Worm (Caenorhabditis elegans) whole organism, L1 larva: ENCODE measurements around the gene Y110A2AL.2.
A peak's percentile ranks its signal among the peaks of the same experiment; 100 is the strongest.

Source experiments
- C16A3.4 ChIP-seq: fragments of 150-350 bp; optimal IDR thresholded peaks from 2 replicates; lab custom pipeline; 2014; ENCODE audit warnings: missing biosample characterization, missing genetic modification characterization
- F16B12.6 ChIP-seq: fragments of 150-350 bp; optimal IDR thresholded peaks from 2 replicates; lab custom pipeline; 2014; ENCODE audit warnings: missing biosample characterization, missing genetic modification characterization
- aha-1 ChIP-seq: fragments of 150-350 bp; optimal IDR thresholded peaks from 2 replicates; lab custom pipeline; 2014; ENCODE audit warnings: missing biosample characterization, missing genetic modification characterization
- ama-1 ChIP-seq: fragments of 150-350 bp; optimal IDR thresholded peaks from 2 replicates; lab custom pipeline; 2014
- blmp-1 ChIP-seq: fragments of 150-350 bp; optimal IDR thresholded peaks from 2 replicates; lab custom pipeline; 2014; ENCODE audit warnings: missing biosample characterization, missing genetic modification characterization
- ceh-82 ChIP-seq, 3 experiments: fragments of 150-350 bp in 1 of 3; sonication (generic microtip) in 2 of 3; optimal IDR thresholded peaks; 2 replicates each; lab custom pipeline; 2014 to 2017; ENCODE audit warnings: missing biosample characterization in 3 of 3, missing genetic modification characterization in 3 of 3
- ceh-88 ChIP-seq: fragments of 200-800 bp; sonication (Bioruptor generic); IDR thresholded peaks from 2 replicates; pipeline ENCODE4 v1.3.6; 2022; ENCODE audit warnings: missing genetic modification characterization, missing compliant biosample characterization
- ces-1 ChIP-seq: fragments of 150-350 bp; optimal IDR thresholded peaks from 2 replicates; lab custom pipeline; 2014; ENCODE audit warnings: missing biosample characterization, missing genetic modification reagents, missing genetic modification characterization
- dpl-1 ChIP-seq, 3 experiments: fragments of 150-350 bp in 2 of 3; sonication (generic microtip) in 1 of 3; optimal IDR thresholded peaks; 2 replicates each; lab custom pipeline; 2014 to 2017; ENCODE audit warnings: missing biosample characterization in 3 of 3, missing genetic modification characterization in 3 of 3, missing genetic modification reagents in 3 of 3
- dsc-1 ChIP-seq: sonication (generic microtip); optimal IDR thresholded peaks from 2 replicates; lab custom pipeline; 2016; ENCODE audit warnings: mild to moderate bottlenecking, missing genetic modification characterization, missing compliant biosample characterization
- efl-3 ChIP-seq: fragments of 200-800 bp; sonication (Bioruptor generic); optimal IDR thresholded peaks from 2 replicates; lab custom pipeline; 2018; ENCODE audit warnings: mild to moderate bottlenecking, missing genetic modification characterization, missing compliant biosample characterization
- egl-27 ChIP-seq, 2 experiments: fragments of 150-350 bp in 1 of 2; sonication (generic microtip); optimal IDR thresholded peaks; 3 replicates each; lab custom pipeline; 2017 to 2018; ENCODE audit warnings: missing biosample characterization in 2 of 2, missing genetic modification characterization in 2 of 2, missing genetic modification reagents in 2 of 2
- elt-3 ChIP-seq, 6 experiments: fragments of 150-350 bp in 1 of 6; sonication (generic microtip); optimal IDR thresholded peaks; 2 replicates each; lab custom pipeline; 2017 to 2018; ENCODE audit warnings: missing biosample characterization in 6 of 6, missing genetic modification characterization in 6 of 6, inconsistent platforms in 1 of 6
- ets-5 ChIP-seq: fragments of 200-800 bp; sonication (Bioruptor generic); IDR thresholded peaks from 2 replicates; pipeline ENCODE4 v1.3.6; 2022; ENCODE audit warnings: missing genetic modification characterization, missing compliant biosample characterization
- fkh-10 ChIP-seq: sonication (generic microtip); optimal IDR thresholded peaks from 2 replicates; lab custom pipeline; 2017; ENCODE audit warnings: missing biosample characterization, missing genetic modification reagents, missing genetic modification characterization
- fkh-4 ChIP-seq: sonication (generic microtip); optimal IDR thresholded peaks from 2 replicates; lab custom pipeline; 2016; ENCODE audit warnings: missing compliant biosample characterization, missing genetic modification characterization, borderline replicate concordance
- fkh-8 ChIP-seq: sonication (generic microtip); optimal IDR thresholded peaks from 2 replicates; lab custom pipeline; 2016; ENCODE audit warnings: mild to moderate bottlenecking, missing genetic modification characterization, missing compliant biosample characterization
- hlh-17 ChIP-seq: fragments of 200-800 bp; sonication (Bioruptor generic); optimal IDR thresholded peaks from 2 replicates; lab custom pipeline; 2018; ENCODE audit warnings: missing genetic modification characterization, mild to moderate bottlenecking, missing compliant biosample characterization, moderate library complexity, borderline replicate concordance
- hlh-4 ChIP-seq: sonication (generic microtip); optimal IDR thresholded peaks from 2 replicates; lab custom pipeline; 2016; ENCODE audit warnings: mild to moderate bottlenecking, missing genetic modification characterization, missing compliant biosample characterization
- hpl-2 ChIP-seq: fragments of 150-350 bp; optimal IDR thresholded peaks from 2 replicates; lab custom pipeline; 2014; ENCODE audit warnings: missing biosample characterization, missing genetic modification reagents, missing genetic modification characterization
- lin-13 ChIP-seq: fragments of 150-350 bp; optimal IDR thresholded peaks from 2 replicates; lab custom pipeline; 2014; ENCODE audit warnings: missing biosample characterization, missing genetic modification reagents, missing genetic modification characterization
- lin-39 ChIP-seq: fragments of 150-350 bp; optimal IDR thresholded peaks from 2 replicates; lab custom pipeline; 2014; ENCODE audit warnings: missing biosample characterization, missing genetic modification reagents, missing genetic modification characterization
- lsy-2 ChIP-seq, 2 experiments: fragments of 150-350 bp; optimal IDR thresholded peaks; 2 replicates each; lab custom pipeline; 2014; ENCODE audit warnings: missing biosample characterization in 2 of 2, missing genetic modification characterization in 2 of 2
- mab-9 ChIP-seq: fragments of 200-800 bp; sonication (Bioruptor generic); IDR thresholded peaks from 2 replicates; pipeline ENCODE4 v1.3.6; 2022; ENCODE audit warnings: missing genetic modification reagents, missing genetic modification characterization, missing compliant biosample characterization
- mef-2 ChIP-seq: fragments of 150-350 bp; optimal IDR thresholded peaks from 2 replicates; lab custom pipeline; 2014; ENCODE audit warnings: missing biosample characterization, missing genetic modification characterization
- mep-1 ChIP-seq: fragments of 150-350 bp; optimal IDR thresholded peaks from 2 replicates; lab custom pipeline; 2014; ENCODE audit warnings: missing biosample characterization, missing genetic modification characterization
- nhr-11 ChIP-seq: fragments of 150-350 bp; optimal IDR thresholded peaks from 2 replicates; lab custom pipeline; 2014; ENCODE audit warnings: missing biosample characterization, missing genetic modification characterization
- nhr-12 ChIP-seq: sonication (generic microtip); optimal IDR thresholded peaks from 2 replicates; lab custom pipeline; 2017; ENCODE audit warnings: missing biosample characterization, missing genetic modification characterization
- nhr-20 ChIP-seq: sonication (generic microtip); optimal IDR thresholded peaks from 2 replicates; lab custom pipeline; 2016; ENCODE audit warnings: mild to moderate bottlenecking, missing genetic modification characterization, missing compliant biosample characterization
- nhr-237 ChIP-seq: fragments of 150-350 bp; optimal IDR thresholded peaks from 2 replicates; lab custom pipeline; 2014; ENCODE audit warnings: missing biosample characterization, missing genetic modification characterization
- nhr-28 ChIP-seq: fragments of 150-350 bp; optimal IDR thresholded peaks from 2 replicates; lab custom pipeline; 2014; ENCODE audit warnings: missing biosample characterization, missing genetic modification characterization
- nhr-47 ChIP-seq: sonication (generic microtip); optimal IDR thresholded peaks from 2 replicates; lab custom pipeline; 2016; ENCODE audit warnings: mild to moderate bottlenecking, missing genetic modification characterization, moderate library complexity, missing compliant biosample characterization
- nhr-76 ChIP-seq: sonication (generic microtip); optimal IDR thresholded peaks from 2 replicates; lab custom pipeline; 2017; ENCODE audit warnings: missing biosample characterization, missing genetic modification characterization
- nhr-77 ChIP-seq: fragments of 150-350 bp; optimal IDR thresholded peaks from 2 replicates; lab custom pipeline; 2014; ENCODE audit warnings: missing biosample characterization, missing genetic modification characterization
- nhr-84 ChIP-seq: sonication (generic microtip); optimal IDR thresholded peaks from 2 replicates; lab custom pipeline; 2017; ENCODE audit warnings: missing biosample characterization, missing genetic modification characterization
- nhr-85 ChIP-seq: sonication (generic microtip); peaks from one replicate; lab custom pipeline; 2016; ENCODE audit warnings: missing genetic modification characterization, inconsistent platforms, missing compliant biosample characterization
- pag-3 ChIP-seq: sonication (generic microtip); optimal IDR thresholded peaks from 2 replicates; lab custom pipeline; 2017; ENCODE audit warnings: missing genetic modification characterization, mild to moderate bottlenecking, missing compliant biosample characterization, antibody characterized with exemption, borderline replicate concordance; ENCODE audit not compliant: insufficient read depth
- pax-3 ChIP-seq: fragments of 200-800 bp; sonication (Bioruptor generic); optimal IDR thresholded peaks from 2 replicates; lab custom pipeline; 2018; ENCODE audit warnings: mild to moderate bottlenecking, missing genetic modification characterization, moderate library complexity, missing compliant biosample characterization
- pqm-1 ChIP-seq: sonication (generic microtip); optimal IDR thresholded peaks from 3 replicates; lab custom pipeline; 2017; ENCODE audit warnings: missing biosample characterization, missing genetic modification characterization
- rnt-1 ChIP-seq: sonication (generic microtip); optimal IDR thresholded peaks from 2 replicates; lab custom pipeline; 2016; ENCODE audit warnings: mild to moderate bottlenecking, missing genetic modification characterization, moderate library complexity, missing compliant biosample characterization
- skn-1 ChIP-seq: fragments of 150-350 bp; optimal IDR thresholded peaks from 2 replicates; lab custom pipeline; 2014; ENCODE audit warnings: missing biosample characterization, missing genetic modification characterization
- snu-23 ChIP-seq: sonication (generic microtip); optimal IDR thresholded peaks from 2 replicates; lab custom pipeline; 2016; ENCODE audit warnings: missing genetic modification characterization, missing compliant biosample characterization
- sup-37 ChIP-seq: fragments of 200-800 bp; sonication (Bioruptor generic); optimal IDR thresholded peaks from 2 replicates; lab custom pipeline; 2018; ENCODE audit warnings: mild to moderate bottlenecking, missing genetic modification characterization, missing compliant biosample characterization
- swsn-7 ChIP-seq: sonication (generic microtip); optimal IDR thresholded peaks from 2 replicates; lab custom pipeline; 2016; ENCODE audit warnings: missing genetic modification characterization, missing compliant biosample characterization
- unc-130 ChIP-seq: fragments of 150-350 bp; optimal IDR thresholded peaks from 2 replicates; lab custom pipeline; 2017; ENCODE audit warnings: missing biosample characterization, missing genetic modification characterization, inconsistent platforms
- unc-62 ChIP-seq: fragments of 150-350 bp; optimal IDR thresholded peaks from 2 replicates; lab custom pipeline; 2014; ENCODE audit warnings: missing biosample characterization, missing genetic modification reagents, missing genetic modification characterization
- unc-86 ChIP-seq: sonication (generic microtip); optimal IDR thresholded peaks from 2 replicates; lab custom pipeline; 2016; ENCODE audit warnings: missing genetic modification characterization, missing compliant biosample characterization
- unc-98 ChIP-seq: fragments of 200-800 bp; sonication (Bioruptor generic); IDR thresholded peaks from 2 replicates; pipeline ENCODE4 v1.3.6; 2022; ENCODE audit warnings: missing genetic modification characterization, missing compliant biosample characterization
- vab-15 ChIP-seq: sonication (generic microtip); optimal IDR thresholded peaks from 2 replicates; lab custom pipeline; 2017; ENCODE audit warnings: missing genotype, mild to moderate bottlenecking, missing genetic modification characterization, missing compliant biosample characterization
- xbp-1 ChIP-seq: sonication (generic microtip); optimal IDR thresholded peaks from 2 replicates; lab custom pipeline; 2016; ENCODE audit warnings: missing genetic modification characterization, missing compliant biosample characterization
- zag-1 ChIP-seq: fragments of 150-350 bp; optimal IDR thresholded peaks from 2 replicates; lab custom pipeline; 2014; ENCODE audit warnings: missing biosample characterization, missing genetic modification characterization
- ztf-11 ChIP-seq, 2 experiments: sonication (generic microtip); optimal IDR thresholded peaks; 2 replicates each; lab custom pipeline; 2016 to 2017; ENCODE audit warnings: missing genetic modification characterization in 2 of 2, missing biosample characterization in 1 of 2, missing compliant biosample characterization in 1 of 2

The Y110A2AL.2 gene

DNA sequence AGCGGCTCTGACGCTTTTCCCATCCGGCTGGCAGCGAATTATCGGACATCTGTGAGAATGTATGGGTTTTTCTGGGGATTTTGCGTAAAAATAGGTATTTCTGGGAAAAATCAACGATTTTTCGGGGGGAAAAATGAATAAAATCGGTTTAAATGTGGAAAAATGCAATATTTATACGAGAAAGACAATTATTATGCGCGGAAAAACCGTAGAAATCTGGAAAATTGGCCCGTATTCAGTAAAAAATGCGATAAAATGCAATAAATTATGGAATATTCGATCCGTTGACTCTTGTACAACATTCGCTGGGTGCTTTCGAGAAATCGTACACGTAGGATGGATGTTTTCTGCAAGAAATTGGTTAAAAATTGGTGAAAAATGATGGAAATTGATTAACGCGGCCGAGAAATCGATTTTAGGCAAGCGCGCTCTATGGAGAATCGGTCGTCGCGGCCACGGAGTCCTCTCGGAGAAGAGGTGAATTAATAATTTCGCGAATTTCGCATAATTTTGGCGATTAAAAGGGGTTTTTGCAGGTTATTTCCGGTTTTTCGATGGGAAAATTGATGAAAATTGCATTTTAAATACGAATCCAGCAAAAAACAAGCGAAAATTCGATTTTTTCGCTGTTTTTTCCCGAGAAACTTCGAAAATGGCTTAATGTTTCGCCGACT is 21.3 kb downstream of the Y110A2AL.2 start, which contains the start of gene pinn-1:
TSS of gene pinn-1 (minus strand) at position 51 of the 674 bp plus-strand sequence.
- TF ChIP-seq lin-13 (GFP tag; lab: Kevin White, UChicago) (peak; percentile 91), nhr-77 (tag; lab: Kevin White, UChicago) (peak; percentile 67), zag-1 (tag; lab: Kevin White, UChicago) (no peak), xbp-1 (peak; percentile 92), fkh-8 (tag; lab: Kevin White, UChicago) (peak; percentile 96), aha-1 (tag; lab: Kevin White, UChicago) (no peak), lsy-2 (tag; optimal IDR thresholded peaks at IDR 0.05; lab: Kevin White, UChicago) (peak; percentile 90 to 91), nhr-12 (tag; lab: Kevin White, UChicago) (no peak), dpl-1 (GFP tag; optimal IDR thresholded peaks at IDR 0.05; lab: Kevin White, UChicago) (peak; percentile 78 to 84 (median 83)), skn-1 (tag; lab: Kevin White, UChicago) (peak; percentile 84), hlh-17 (peak; percentile 96), dsc-1 (tag; lab: Kevin White, UChicago) (peak; percentile 97), mep-1 (tag; lab: Kevin White, UChicago) (peak; percentile 81), nhr-85 (tag; lab: Kevin White, UChicago) (peak; percentile 97), nhr-76 (tag; lab: Kevin White, UChicago) (no peak), ceh-82 (tag; optimal IDR thresholded peaks at IDR 0.05; lab: Kevin White, UChicago) (peak; percentile 95 to 98 (median 95)), nhr-237 (tag; lab: Kevin White, UChicago) (peak; percentile 53), sup-37 (GFP tag; lab: Kevin White, UChicago) (peak; percentile 83), egl-27 (tag; optimal IDR thresholded peaks at IDR 0.05; lab: Kevin White, UChicago) (no peak), fkh-10 (GFP tag; lab: Kevin White, UChicago) (peak; percentile 75), pag-3 (tag; lab: Kevin White, UChicago) (no peak), nhr-11 (tag; lab: Kevin White, UChicago) (peak; percentile 11), elt-3 (tag; optimal IDR thresholded peaks at IDR 0.05; lab: Kevin White, UChicago) (peak in 2 of 6 experiments; percentile 74 to 76), rnt-1 (peak; percentile 100), ztf-11 (tag; optimal IDR thresholded peaks at IDR 0.05; lab: Kevin White, UChicago) (peak in 1 of 2 experiments; percentile 98), ceh-88 (GFP tag; lab: Robert Waterston, UW) (peak; percentile 79), pqm-1 (tag; lab: Kevin White, UChicago) (peak; percentile 49), ces-1 (no peak), unc-98 (GFP tag; lab: Robert Waterston, UW) (peak; percentile 94), mef-2 (tag; lab: Kevin White, UChicago) (peak; percentile 53), ets-5 (no peak), swsn-7 (tag; lab: Kevin White, UChicago) (peak; percentile 93), hpl-2 (GFP tag; lab: Kevin White, UChicago) (peak; percentile 56), ama-1 (lab: Kevin White, UChicago) (no peak), C16A3.4 (tag; lab: Kevin White, UChicago) (peak; percentile 90), snu-23 (GFP tag; lab: Kevin White, UChicago) (peak; percentile 94), mab-9 (GFP tag; lab: Robert Waterston, UW) (peak; percentile 95), unc-62 (GFP tag; lab: Kevin White, UChicago) (no peak), nhr-84 (no peak), fkh-4 (tag; lab: Kevin White, UChicago) (peak; percentile 99), unc-130 (peak; percentile 94), nhr-47 (peak; percentile 97), nhr-28 (tag; lab: Kevin White, UChicago) (no peak), pax-3 (tag; lab: Kevin White, UChicago) (peak; percentile 97), efl-3 (peak; percentile 89), nhr-20 (tag; lab: Kevin White, UChicago) (peak; percentile 92), F16B12.6 (peak; percentile 61), vab-15 (peak; percentile 97), unc-86 (tag; lab: Kevin White, UChicago) (peak; percentile 89), lin-39 (peak; percentile 81), blmp-1 (peak; percentile 49), hlh-4 (tag; lab: Kevin White, UChicago) (no peak)
